Worm (Caenorhabditis elegans) whole organism, young adult: ENCODE measurements around the gene B0252.3.

Source experiments
- B0019.2 ChIP-seq: fragments of 200-800 bp; sonication (Bioruptor generic); conservative IDR thresholded peaks from 2 replicates; pipeline ENCODE4 v1.3.6; 2022; ENCODE audit warnings: missing genetic modification reagents, missing genetic modification characterization, missing compliant biosample characterization
- B0336.3 ChIP-seq: fragments of 200-800 bp; sonication (Bioruptor generic); IDR thresholded peaks from 2 replicates; pipeline ENCODE4 v1.3.6; 2022; ENCODE audit warnings: missing genetic modification characterization, missing compliant biosample characterization
- C06A6.2 ChIP-seq: fragments of 200-800 bp; sonication (Bioruptor generic); conservative IDR thresholded peaks from 2 replicates; pipeline ENCODE4 v1.3.6; 2022; ENCODE audit warnings: missing genetic modification characterization, missing compliant biosample characterization
- F23B12.7 ChIP-seq: sonication (generic microtip); optimal IDR thresholded peaks from 2 replicates; lab custom pipeline; 2017; ENCODE audit warnings: missing genetic modification characterization, mild to moderate bottlenecking, missing compliant biosample characterization, antibody characterized with exemption, moderate library complexity; ENCODE audit not compliant: insufficient read depth
- F33H1.4 ChIP-seq: fragments of 200-800 bp; sonication (Bioruptor generic); IDR thresholded peaks from 2 replicates; pipeline ENCODE4 v1.3.6; 2022; ENCODE audit warnings: missing genetic modification reagents, missing genetic modification characterization, missing compliant biosample characterization
- F37B4.10 ChIP-seq: fragments of 200-800 bp; sonication (Bioruptor generic); IDR thresholded peaks from 2 replicates; pipeline ENCODE4 v1.3.6; 2022; ENCODE audit warnings: missing genetic modification characterization, missing compliant biosample characterization
- F39B2.1 ChIP-seq: fragments of 200-800 bp; sonication (Bioruptor generic); IDR thresholded peaks from 2 replicates; pipeline ENCODE4 v1.3.6; 2022; ENCODE audit warnings: missing genetic modification reagents, missing genetic modification characterization, missing compliant biosample characterization
- F57A8.1 ChIP-seq: fragments of 200-800 bp; sonication (Bioruptor generic); optimal IDR thresholded peaks from 2 replicates; lab custom pipeline; 2018; ENCODE audit warnings: mild to moderate bottlenecking, missing genetic modification characterization, moderate library complexity, missing compliant biosample characterization
- K11D2.4 ChIP-seq: fragments of 200-800 bp; sonication (Bioruptor generic); IDR thresholded peaks from 2 replicates; pipeline ENCODE4 v1.3.6; 2022; ENCODE audit warnings: missing genetic modification reagents, missing genetic modification characterization, missing compliant biosample characterization
- T07F8.4 ChIP-seq: sonication (generic microtip); optimal IDR thresholded peaks from 2 replicates; lab custom pipeline; 2016; ENCODE audit warnings: mild to moderate bottlenecking, missing genetic modification characterization, moderate library complexity, missing compliant biosample characterization
- T26A5.8 ChIP-seq: sonication (generic microtip); optimal IDR thresholded peaks from 2 replicates; lab custom pipeline; 2016; ENCODE audit warnings: missing genetic modification characterization, missing compliant biosample characterization
- Y79H2A.3 ChIP-seq: fragments of 200-800 bp; sonication (Bioruptor generic); conservative IDR thresholded peaks from 2 replicates; pipeline ENCODE4 v1.3.6; 2022; ENCODE audit warnings: missing genetic modification reagents, missing genetic modification characterization, missing compliant biosample characterization
- Y95B8A.8 ChIP-seq: fragments of 200-800 bp; sonication (Bioruptor generic); IDR thresholded peaks from 2 replicates; pipeline ENCODE4 v1.3.6; 2022; ENCODE audit warnings: missing genetic modification reagents, missing genetic modification characterization, missing compliant biosample characterization
- ZK185.1 ChIP-seq: sonication (generic microtip); optimal IDR thresholded peaks from 2 replicates; lab custom pipeline; 2016; ENCODE audit warnings: mild to moderate bottlenecking, missing genetic modification characterization, missing compliant biosample characterization; ENCODE audit not compliant: poor library complexity, severe bottlenecking
- ama-1 ChIP-seq, 3 experiments: fragments of 150-350 bp in 1 of 3; sonication (generic microtip) in 2 of 3; optimal IDR thresholded peaks; 2 replicates each; lab custom pipeline; 2014 to 2018; ENCODE audit warnings: missing biosample characterization in 2 of 3, missing genetic modification characterization in 2 of 3, missing genetic modification reagents in 2 of 3
- athp-1 ChIP-seq: sonication (generic microtip); optimal IDR thresholded peaks from 2 replicates; lab custom pipeline; 2017; ENCODE audit warnings: mild to moderate bottlenecking, missing genetic modification characterization, missing compliant biosample characterization
- attf-6 ChIP-seq: fragments of 200-800 bp; sonication (Bioruptor generic); IDR thresholded peaks from 2 replicates; pipeline ENCODE4 v1.3.6; 2022; ENCODE audit warnings: missing genetic modification reagents, missing genetic modification characterization, missing compliant biosample characterization
- bed-1 ChIP-seq: fragments of 200-800 bp; sonication (Bioruptor generic); IDR thresholded peaks from 2 replicates; pipeline ENCODE4 v1.3.6; 2022; ENCODE audit warnings: missing genetic modification reagents, missing genetic modification characterization, missing compliant biosample characterization
- bed-2 ChIP-seq: fragments of 200-800 bp; sonication (Bioruptor generic); IDR thresholded peaks from 2 replicates; pipeline ENCODE4 v1.3.6; 2022; ENCODE audit warnings: missing genetic modification reagents, missing genetic modification characterization, missing compliant biosample characterization
- cebp-2 ChIP-seq: fragments of 200-800 bp; sonication (Bioruptor generic); IDR thresholded peaks from 2 replicates; pipeline ENCODE4 v1.3.6; 2022; ENCODE audit warnings: missing genetic modification characterization, missing compliant biosample characterization
- ceh-100 ChIP-seq: fragments of 200-800 bp; sonication (Bioruptor generic); IDR thresholded peaks from 2 replicates; pipeline ENCODE4 v1.3.6; 2022; ENCODE audit warnings: missing genetic modification reagents, missing genetic modification characterization, missing compliant biosample characterization
- chd-7 ChIP-seq: sonication (generic microtip); optimal IDR thresholded peaks from 2 replicates; lab custom pipeline; 2016; ENCODE audit warnings: mild to moderate bottlenecking, missing genetic modification characterization, moderate library complexity, missing compliant biosample characterization
- dox-1 ChIP-seq: fragments of 200-800 bp; sonication (Bioruptor generic); IDR thresholded peaks from 2 replicates; pipeline ENCODE4 v1.3.6; 2022; ENCODE audit warnings: missing genetic modification reagents, missing genetic modification characterization, missing compliant biosample characterization
- dpl-1 ChIP-seq: fragments of 150-350 bp; optimal IDR thresholded peaks from 2 replicates; lab custom pipeline; 2014; ENCODE audit warnings: missing biosample characterization, missing genetic modification reagents, missing genetic modification characterization
- efl-1 ChIP-seq: fragments of 150-350 bp; optimal IDR thresholded peaks from 2 replicates; lab custom pipeline; 2014; ENCODE audit warnings: missing biosample characterization, missing genetic modification reagents, missing genetic modification characterization
- egrh-3 ChIP-seq: fragments of 200-800 bp; sonication (Bioruptor generic); IDR thresholded peaks from 2 replicates; pipeline ENCODE4 v1.3.6; 2022; ENCODE audit warnings: missing genetic modification reagents, missing genetic modification characterization, missing compliant biosample characterization
- ekl-4 ChIP-seq: fragments of 200-800 bp; sonication (Bioruptor generic); IDR thresholded peaks from 2 replicates; pipeline ENCODE4 v1.3.6; 2022; ENCODE audit warnings: missing genetic modification reagents, missing genetic modification characterization, missing compliant biosample characterization
- hlh-12 ChIP-seq: sonication (generic microtip); optimal IDR thresholded peaks from 2 replicates; lab custom pipeline; 2016; ENCODE audit warnings: missing genetic modification characterization, missing compliant biosample characterization
- hmg-1.2 ChIP-seq: fragments of 200-800 bp; sonication (Bioruptor generic); IDR thresholded peaks from 2 replicates; pipeline ENCODE4 v1.3.6; 2022; ENCODE audit warnings: missing genetic modification reagents, missing genetic modification characterization, missing compliant biosample characterization
- lin-54 ChIP-seq: fragments of 200-800 bp; sonication (Bioruptor generic); optimal IDR thresholded peaks from 2 replicates; lab custom pipeline; 2018; ENCODE audit warnings: mild to moderate bottlenecking, missing genetic modification characterization, missing compliant biosample characterization
- nfya-1 ChIP-seq: sonication (generic microtip); optimal IDR thresholded peaks from 2 replicates; lab custom pipeline; 2017; ENCODE audit warnings: antibody characterized with exemption, missing compliant biosample characterization, missing genetic modification characterization, borderline replicate concordance; ENCODE audit not compliant: insufficient read depth
- nhr-80 ChIP-seq: sonication (generic microtip); optimal IDR thresholded peaks from 2 replicates; lab custom pipeline; 2016; ENCODE audit warnings: missing genetic modification characterization, missing compliant biosample characterization
- rec-8 ChIP-seq, 2 experiments: sonication (generic microtip); optimal IDR thresholded peaks; 2 replicates each; lab custom pipeline; 2016; ENCODE audit warnings: mild to moderate bottlenecking in 2 of 2, missing genetic modification characterization in 2 of 2, missing genetic modification reagents in 2 of 2, missing genotype in 2 of 2, missing biosample characterization in 1 of 2, missing compliant biosample characterization in 1 of 2, moderate library complexity in 1 of 2
- rpc-1 ChIP-seq, 2 experiments: fragments of 150-350 bp in 1 of 2; sonication (generic microtip) in 1 of 2; optimal IDR thresholded peaks; 2 replicates each; lab custom pipeline; 2014 to 2018; ENCODE audit warnings: missing biosample characterization in 1 of 2, missing genetic modification characterization in 1 of 2, missing genetic modification reagents in 1 of 2, missing genotype in 1 of 2
- snpc-1.3 ChIP-seq: sonication (generic microtip); optimal IDR thresholded peaks from 2 replicates; lab custom pipeline; 2017; ENCODE audit warnings: missing genetic modification characterization, mild to moderate bottlenecking, missing compliant biosample characterization, antibody characterized with exemption, moderate library complexity, missing genotype, missing genetic modification reagents; ENCODE audit not compliant: insufficient read depth
- tbx-9 ChIP-seq: sonication (generic microtip); optimal IDR thresholded peaks from 2 replicates; lab custom pipeline; 2016; ENCODE audit warnings: borderline replicate concordance, missing genetic modification characterization, inconsistent platforms, missing compliant biosample characterization
- tlf-1 ChIP-seq: fragments of 200-800 bp; sonication (Bioruptor generic); optimal IDR thresholded peaks from 2 replicates; lab custom pipeline; 2018; ENCODE audit warnings: mild to moderate bottlenecking, missing genetic modification characterization, missing compliant biosample characterization
- unc-130 ChIP-seq: sonication (generic microtip); optimal IDR thresholded peaks from 2 replicates; lab custom pipeline; 2016; ENCODE audit warnings: missing genetic modification reagents, missing genetic modification characterization, missing compliant biosample characterization
- xnd-1 ChIP-seq: sonication (generic microtip); optimal IDR thresholded peaks from 2 replicates; lab custom pipeline; 2016; ENCODE audit warnings: missing genotype, missing genetic modification reagents, missing genetic modification characterization, missing compliant biosample characterization
- ztf-6 ChIP-seq: fragments of 200-800 bp; sonication (Bioruptor generic); IDR thresholded peaks from 2 replicates; pipeline ENCODE4 v1.3.6; 2022; ENCODE audit warnings: missing genetic modification reagents, missing genetic modification characterization, missing compliant biosample characterization

Gene B0252.3

ce11 chrII:6940726-6941230, 33.2 kb upstream of the B0252.3 start:
- TF ChIP-seq nfya-1 (tag; lab: Kevin White, UChicago) (no peak), K11D2.4 (GFP tag; lab: Robert Waterston, UW) (no peak), T26A5.8 (tag; lab: Kevin White, UChicago) (no peak), B0336.3 (GFP tag; lab: Robert Waterston, UW) (no peak), F57A8.1 (GFP tag; lab: Kevin White, UChicago) (no peak), bed-1 (no peak), F39B2.1 (no peak), xnd-1 (tag; lab: Kevin White, UChicago) (no peak), ama-1 (optimal IDR thresholded peaks at IDR 0.05; lab: Kevin White, UChicago) (no peak), ama-1 (GFP tag; optimal IDR thresholded peaks at IDR 0.05; lab: Kevin White, UChicago) (no peak), egrh-3 (GFP tag; lab: Robert Waterston, UW) (no peak)
- TF ChIP-seq, all 124 proteins: peak for 0

ce11 chrII:6939873-6940272, 32.3 kb upstream of the B0252.3 start:
- TF ChIP-seq F23B12.7 = no peak
- TF ChIP-seq ZK185.1 (tag; lab: Kevin White, UChicago) = no peak
- no peak for TF ChIP-seq dox-1 (GFP tag; lab: Robert Waterston, UW)
- no peak for TF ChIP-seq B0019.2 (GFP tag; lab: Robert Waterston, UW)
- no peak for TF ChIP-seq T07F8.4
- TF ChIP-seq lin-54 = no peak
- no peak for TF ChIP-seq chd-7
- no peak for TF ChIP-seq dpl-1
- TF ChIP-seq F37B4.10 (GFP tag; lab: Robert Waterston, UW) = no peak
- TF ChIP-seq ekl-4 (GFP tag; lab: Robert Waterston, UW) = no peak

DNA sequence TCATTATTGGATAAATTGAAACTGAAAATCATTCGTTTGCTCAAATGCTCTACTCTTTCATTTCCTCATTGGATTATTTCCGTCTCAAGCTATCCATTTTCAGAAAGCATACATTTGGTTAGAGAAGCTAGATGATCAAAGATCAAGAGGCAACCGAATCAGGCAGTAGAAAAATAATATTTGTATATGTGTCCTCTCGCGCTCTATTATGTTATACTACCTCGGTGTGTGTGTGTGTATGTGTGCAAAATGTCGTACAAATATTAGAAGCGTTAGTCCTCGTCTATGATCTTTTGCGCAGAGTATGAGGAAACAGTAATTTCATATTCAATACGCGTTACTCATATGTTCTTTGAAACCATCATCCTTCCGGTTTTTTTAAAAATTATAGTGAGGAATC, 29.5 kb upstream of the B0252.3 start:
- TF ChIP-seq hlh-12 (no peak), efl-1 (GFP tag; lab: Kevin White, UChicago) (no peak), tbx-9 (no peak), F33H1.4 (no peak), cebp-2 (GFP tag; lab: Robert Waterston, UW) (no peak), C06A6.2 (GFP tag; lab: Robert Waterston, UW) (no peak)

DNA sequence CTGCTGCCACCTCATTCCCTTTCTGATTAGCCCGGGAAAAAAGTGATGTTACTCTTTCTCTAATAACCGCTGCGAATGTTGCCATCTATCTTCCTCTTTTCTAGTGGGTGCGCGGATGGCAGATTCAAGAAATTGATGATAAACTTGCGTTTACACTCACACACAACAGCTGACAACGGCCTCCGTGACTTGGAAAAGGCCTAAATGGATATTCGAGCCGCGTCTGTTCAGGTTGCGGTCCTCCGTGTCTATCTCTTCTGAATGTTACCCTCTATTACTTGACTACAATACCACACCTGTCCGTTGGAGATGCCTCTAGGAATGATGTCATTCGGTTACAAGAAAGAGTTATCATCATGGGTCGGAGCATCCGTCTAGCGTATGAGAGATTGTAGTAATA, 29.0 kb upstream of the B0252.3 start:
- TF ChIP-seq lin-54 = no peak
- peak; percentile 38 for TF ChIP-seq nhr-80 (tag; lab: Kevin White, UChicago)
- TF ChIP-seq Y79H2A.3 (GFP tag; lab: Robert Waterston, UW) = no peak
- no peak for TF ChIP-seq unc-130 (GFP tag; lab: Kevin White, UChicago)
- no peak for TF ChIP-seq nfya-1 (tag; lab: Kevin White, UChicago)

DNA sequence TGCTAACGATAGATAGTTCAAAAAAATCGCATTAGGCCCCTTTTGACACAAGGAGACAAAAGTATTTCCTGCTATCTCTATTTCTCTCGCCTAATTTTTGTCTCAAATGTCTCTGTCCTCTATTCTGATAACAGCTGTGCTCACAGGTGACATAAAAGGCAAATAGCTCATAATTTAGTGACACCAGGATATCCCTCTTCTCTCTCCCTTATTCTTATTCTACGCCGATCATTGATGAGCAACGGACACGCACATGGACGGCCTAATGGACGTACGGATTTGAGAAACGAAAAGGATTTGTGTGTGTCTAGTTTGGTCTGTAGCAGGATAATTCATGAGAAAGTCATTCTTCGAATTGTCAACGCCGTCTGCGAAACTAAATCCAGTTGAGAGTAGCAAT, 28.4 kb upstream of the B0252.3 start:
- TF ChIP-seq ztf-6 (GFP tag; lab: Robert Waterston, UW) (no peak), nhr-80 (tag; lab: Kevin White, UChicago) (peak; percentile 2)

DNA sequence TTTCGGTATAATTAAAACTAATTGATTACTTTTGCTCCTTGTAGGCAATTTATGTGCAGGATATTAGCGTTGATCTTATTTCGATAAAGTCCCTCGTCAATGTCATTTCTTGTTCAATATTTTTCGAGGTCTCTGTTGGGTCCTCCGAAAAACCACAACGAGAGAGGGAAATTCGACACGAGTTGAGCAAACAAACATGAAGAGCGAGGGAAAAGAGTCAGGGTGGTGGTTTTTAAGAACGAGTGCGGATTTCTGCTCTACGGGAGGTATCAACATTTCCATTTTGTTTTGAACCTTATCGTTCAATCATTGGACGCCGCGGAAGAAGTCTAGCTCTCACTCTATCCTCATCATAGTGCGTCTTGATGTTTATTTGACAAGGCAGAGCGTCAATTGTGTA, 27.2 kb upstream of the B0252.3 start:
- TF ChIP-seq rec-8 (tag; optimal IDR thresholded peaks at IDR 0.05; lab: Kevin White, UChicago) (no peak), nfya-1 (tag; lab: Kevin White, UChicago) (no peak), rpc-1 (optimal IDR thresholded peaks at IDR 0.05; lab: Kevin White, UChicago) (no peak), rpc-1 (tag; optimal IDR thresholded peaks at IDR 0.05; lab: Kevin White, UChicago) (no peak), hmg-1.2 (GFP tag; lab: Robert Waterston, UW) (no peak), egrh-3 (GFP tag; lab: Robert Waterston, UW) (no peak), ceh-100 (no peak), tlf-1 (no peak), athp-1 (tag; lab: Kevin White, UChicago) (no peak), F57A8.1 (GFP tag; lab: Kevin White, UChicago) (no peak), Y95B8A.8 (GFP tag; lab: Robert Waterston, UW) (no peak), snpc-1.3 (no peak), bed-2 (no peak), attf-6 (GFP tag; lab: Robert Waterston, UW) (no peak)
